Fruit fly (Drosophila melanogaster): ENCODE measurements around the gene Cyp4d20.

The Cyp4d20 gene

dm6 chr3L:2441831-2442230 lies 36.4 kb downstream of the Cyp4d20 start:
- no peak for TF ChIP-seq dmrt93B (GFP tag; optimal IDR thresholded peaks at IDR 0.05)
- no peak for TF ChIP-seq Abd-B (GFP tag; optimal IDR thresholded peaks at IDR 0.05)
- no peak for TF ChIP-seq brk (GFP tag; optimal IDR thresholded peaks at IDR 0.05)
- TF ChIP-seq OdsH (GFP tag; optimal IDR thresholded peaks at IDR 0.05), result no peak
- TF ChIP-seq Vsx2 (GFP tag; optimal IDR thresholded peaks at IDR 0.05; ENCODE audit: partially characterized antibody), result no peak
- TF ChIP-seq jim (GFP tag; optimal IDR thresholded peaks at IDR 0.05), result no peak
- no peak for TF ChIP-seq sage (GFP tag; optimal IDR thresholded peaks at IDR 0.05)
- TF ChIP-seq rgr (GFP tag; optimal IDR thresholded peaks at IDR 0.05), result no peak
- no peak for TF ChIP-seq Dfd (GFP tag; optimal IDR thresholded peaks at IDR 0.05)
- no peak for TF ChIP-seq lola (GFP tag; optimal IDR thresholded peaks at IDR 0.05)
- no peak for TF ChIP-seq br (GFP tag; optimal IDR thresholded peaks at IDR 0.05)
- TF ChIP-seq CG9705 (GFP tag; optimal IDR thresholded peaks at IDR 0.05), result no peak
- no peak for TF ChIP-seq HLH106 (tag; optimal IDR thresholded peaks at IDR 0.05)
- no peak for TF ChIP-seq Jra (GFP tag; optimal IDR thresholded peaks at IDR 0.05)
- TF ChIP-seq tai (GFP tag; optimal IDR thresholded peaks at IDR 0.05), result no peak
- no peak for TF ChIP-seq Sp1 (GFP tag; optimal IDR thresholded peaks at IDR 0.05)
- TF ChIP-seq CG32264 (GFP tag; optimal IDR thresholded peaks at IDR 0.05), result no peak
- no peak for TF ChIP-seq usp (GFP tag; optimal IDR thresholded peaks at IDR 0.05)
- no peak for TF ChIP-seq fru (GFP tag; optimal IDR thresholded peaks at IDR 0.05)
- no peak for TF ChIP-seq Hr78 (GFP tag; optimal IDR thresholded peaks at IDR 0.05)

DNA sequence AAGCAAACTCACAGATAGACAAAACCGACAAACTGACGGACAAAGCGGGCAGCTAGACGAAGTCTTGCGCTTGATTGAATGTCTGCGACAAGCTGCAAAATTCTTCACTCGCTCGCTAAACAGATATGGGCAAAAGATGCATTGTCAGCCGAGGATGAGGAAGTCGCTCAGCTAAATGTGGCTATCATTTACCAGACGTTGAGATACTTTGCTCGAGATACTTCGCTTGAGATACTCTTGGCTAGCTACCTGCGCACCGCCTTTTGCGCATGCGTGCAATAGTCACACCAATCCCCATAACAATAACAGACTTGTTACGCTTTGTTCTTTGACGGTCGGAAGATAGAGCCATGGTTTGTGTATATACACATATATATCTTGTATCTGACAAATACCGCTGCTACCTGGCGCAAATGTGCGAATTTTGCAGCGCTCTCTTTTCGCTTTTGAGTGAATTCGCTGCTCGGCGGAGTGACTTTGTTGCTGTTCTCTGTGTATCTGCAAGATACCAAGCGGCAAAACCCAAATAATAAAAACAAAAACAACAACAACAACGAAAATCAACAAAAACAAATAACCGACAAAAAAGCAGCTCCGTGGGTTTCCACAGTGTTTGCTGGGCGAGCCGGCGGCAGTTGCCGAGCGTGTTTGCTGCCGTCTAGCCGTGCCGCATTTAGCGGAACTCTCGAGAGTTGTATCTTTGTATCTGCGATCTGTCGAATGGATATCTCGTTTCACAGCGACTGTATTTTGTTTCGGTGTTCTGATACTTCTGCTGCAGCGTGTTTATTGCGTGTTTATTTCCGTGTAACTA lies 39.4 kb downstream of the Cyp4d20 start:
- TF ChIP-seq pan (optimal IDR thresholded peaks at IDR 0.05) (no peak), Hr78 (GFP tag; optimal IDR thresholded peaks at IDR 0.05) (no peak), usp (GFP tag; optimal IDR thresholded peaks at IDR 0.05) (no peak), HLH106 (tag; optimal IDR thresholded peaks at IDR 0.05) (no peak), psq (GFP tag; optimal IDR thresholded peaks at IDR 0.05) (peak; percentile 26), dl (GFP tag; optimal IDR thresholded peaks at IDR 0.05; ENCODE audit: insufficient read depth in 1 of 2, partially characterized antibody in 2 of 2) (no peak), CrebA (GFP tag; optimal IDR thresholded peaks at IDR 0.05; ENCODE audit: borderline replicate concordance) (no peak), Rel (GFP tag; optimal IDR thresholded peaks at IDR 0.05) (peak; percentile 8), Rel (tag; optimal IDR thresholded peaks at IDR 0.05) (no peak), foxo (GFP tag; optimal IDR thresholded peaks at IDR 0.05) (no peak), dmrt93B (GFP tag; optimal IDR thresholded peaks at IDR 0.05) (no peak), Myc (optimal IDR thresholded peaks at IDR 0.05) (no peak), CG9705 (GFP tag; optimal IDR thresholded peaks at IDR 0.05) (no peak), rgr (GFP tag; optimal IDR thresholded peaks at IDR 0.05) (peak; percentile 4), woc (GFP tag; optimal IDR thresholded peaks at IDR 0.05) (no peak), Dif (GFP tag; optimal IDR thresholded peaks at IDR 0.05; ENCODE audit: partially characterized antibody) (no peak), Mio (GFP tag; optimal IDR thresholded peaks at IDR 0.05) (no peak), ey (GFP tag; optimal IDR thresholded peaks at IDR 0.05) (no peak), brk (GFP tag; optimal IDR thresholded peaks at IDR 0.05) (no peak), lola (GFP tag; optimal IDR thresholded peaks at IDR 0.05) (no peak), br (GFP tag; optimal IDR thresholded peaks at IDR 0.05) (no peak), CG32264 (GFP tag; optimal IDR thresholded peaks at IDR 0.05) (no peak), fru (GFP tag; optimal IDR thresholded peaks at IDR 0.05) (peak; percentile 40), Hr83 (GFP tag; optimal IDR thresholded peaks at IDR 0.05; ENCODE audit: poor library complexity, severe bottlenecking) (no peak), Vsx2 (GFP tag; optimal IDR thresholded peaks at IDR 0.05; ENCODE audit: partially characterized antibody) (no peak), Jra (GFP tag; optimal IDR thresholded peaks at IDR 0.05) (no peak), sage (GFP tag; optimal IDR thresholded peaks at IDR 0.05) (no peak), tai (GFP tag; optimal IDR thresholded peaks at IDR 0.05) (no peak), OdsH (GFP tag; optimal IDR thresholded peaks at IDR 0.05) (no peak), dsf (GFP tag; optimal IDR thresholded peaks at IDR 0.05; ENCODE audit: borderline replicate concordance) (no peak), sv (GFP tag; optimal IDR thresholded peaks at IDR 0.05) (no peak), h (GFP tag; optimal IDR thresholded peaks at IDR 0.05) (peak; percentile 39), Dfd (GFP tag; optimal IDR thresholded peaks at IDR 0.05) (no peak), Abd-B (GFP tag; optimal IDR thresholded peaks at IDR 0.05) (no peak), jim (GFP tag; optimal IDR thresholded peaks at IDR 0.05) (no peak), Hnf4 (GFP tag; optimal IDR thresholded peaks at IDR 0.05) (no peak), GATAd (GFP tag; optimal IDR thresholded peaks at IDR 0.05) (no peak), Sp1 (GFP tag; optimal IDR thresholded peaks at IDR 0.05) (peak; percentile 22), N (GFP tag; optimal IDR thresholded peaks at IDR 0.05) (no peak)
